Worm (Caenorhabditis elegans): Measurements from ENCODE around the gene mab-5.

DNA sequence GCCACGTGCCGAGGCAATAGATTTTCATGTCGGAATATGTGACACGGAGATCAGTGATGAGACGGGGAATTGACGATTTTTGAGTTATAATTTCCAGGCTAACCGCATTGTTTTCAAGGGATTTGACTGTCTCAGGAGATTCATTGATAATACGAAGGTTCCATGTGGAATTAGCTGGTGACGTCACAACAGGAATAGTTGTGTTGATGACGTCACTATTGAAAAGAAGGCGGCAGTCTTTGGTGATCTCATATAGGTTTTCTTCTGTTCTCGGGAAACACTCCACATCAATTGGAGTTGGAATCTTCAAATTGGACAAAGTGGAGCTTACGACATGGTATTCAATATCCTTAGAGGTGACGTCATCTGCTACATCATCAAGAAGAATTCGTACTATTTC, 40.1 kb downstream of the mab-5 start:
- no peak for TF ChIP-seq nhr-237 (tag; optimal IDR thresholded peaks at IDR 0.05)
- TF ChIP-seq mep-1 (tag; optimal IDR thresholded peaks at IDR 0.05): no peak
- no peak for TF ChIP-seq mxl-3 (GFP tag; optimal IDR thresholded peaks at IDR 0.05)
- TF ChIP-seq ceh-44 (GFP tag; IDR thresholded peaks at IDR 0.05): no peak
- TF ChIP-seq Y5F2A.4 (GFP tag; optimal IDR thresholded peaks at IDR 0.05): no peak
- no peak for TF ChIP-seq ama-1 (optimal IDR thresholded peaks at IDR 0.05)
- no peak for TF ChIP-seq jun-1 (tag; optimal IDR thresholded peaks at IDR 0.05)
- no peak for TF ChIP-seq R02D3.7 (tag; optimal IDR thresholded peaks at IDR 0.05)
- no peak for TF ChIP-seq Y48G9A.11 (GFP tag; IDR thresholded peaks at IDR 0.05)
- no peak for TF ChIP-seq nhr-77 (tag; optimal IDR thresholded peaks at IDR 0.05)
- no peak for TF ChIP-seq nhr-28 (tag; optimal IDR thresholded peaks at IDR 0.05)
- TF ChIP-seq zip-2 (tag; optimal IDR thresholded peaks at IDR 0.05): no peak
- TF ChIP-seq ces-1 (GFP tag; optimal IDR thresholded peaks at IDR 0.05): no peak
